Comparison of ENCODE assay signal across 1 fruit fly cellular context in genomic region chr2L:4118983-4119670, dm6.
TF ChIP-seq lines count a peak whose summit lies in the region.

No protein-coding gene starts in this region.

TF ChIP-seq in whole organism, embryonic, 481 proteins besides CTCF, POLR2A, EP300 and RAD21 (continued from another document and continues in another):
- TF ChIP-seq CG17829 (tag; optimal IDR thresholded peaks at IDR 0.05; lab: Kevin White, UChicago) (peak; percentile 87), CG9932 (GFP tag; IDR thresholded peaks at IDR 0.05; lab: Robert Waterston, UW) (no peak), yki (optimal IDR thresholded peaks at IDR 0.05; lab: Kevin White, UChicago) (no peak), CG6813 (GFP tag; optimal IDR thresholded peaks at IDR 0.05; lab: Kevin White, UChicago) (peak; percentile 71), Lhr (GFP tag; optimal IDR thresholded peaks at IDR 0.05; lab: Kevin White, UChicago) (peak; percentile 40), E2f2 (GFP tag; IDR thresholded peaks at IDR 0.05; lab: Robert Waterston, UW) (no peak; the same call in 1 of the 2 replicates), CG15514 (GFP tag; optimal IDR thresholded peaks at IDR 0.05; lab: Kevin White, UChicago) (peak; percentile 60), CG13894 (tag; optimal IDR thresholded peaks at IDR 0.05; lab: Kevin White, UChicago) (no peak), CG10147 (GFP tag; optimal IDR thresholded peaks at IDR 0.05; lab: Kevin White, UChicago) (peak; percentile 66), bbx (GFP tag; IDR thresholded peaks at IDR 0.05; lab: Robert Waterston, UW; ENCODE audit: partially characterized antibody) (no peak), CG1529 (GFP tag; optimal IDR thresholded peaks at IDR 0.05; lab: Kevin White, UChicago) (peak; percentile 71), CG17359 (tag; optimal IDR thresholded peaks at IDR 0.05; lab: Kevin White, UChicago) (peak; percentile 84), onecut (GFP tag; IDR thresholded peaks at IDR 0.05; lab: Robert Waterston, UW) (peak; percentile 82), Hr51 (GFP tag; optimal IDR thresholded peaks at IDR 0.05; lab: Kevin White, UChicago) (peak; percentile 59 to 77), CG15011 (GFP tag; optimal IDR thresholded peaks at IDR 0.05; lab: Kevin White, UChicago) (peak; percentile 69), sisA (GFP tag; IDR thresholded peaks at IDR 0.05; lab: Robert Waterston, UW) (peak; percentile 68), nau (GFP tag; optimal IDR thresholded peaks at IDR 0.05; lab: Kevin White, UChicago) (peak; percentile 71), Hmr (GFP tag; optimal IDR thresholded peaks at IDR 0.05; lab: Kevin White, UChicago) (peak; percentile 73), CG14667 (GFP tag; IDR thresholded peaks at IDR 0.05; lab: Robert Waterston, UW) (peak; percentile 77), CG1792 (GFP tag; optimal IDR thresholded peaks at IDR 0.05; lab: Kevin White, UChicago) (peak; percentile 73), BEAF-32 (GFP tag; optimal IDR thresholded peaks at IDR 0.05; lab: Kevin White, UChicago) (no peak), CG4730 (GFP tag; IDR thresholded peaks at IDR 0.05; lab: Robert Waterston, UW) (peak; percentile 71; the same call in 1 of the 2 replicates), ttk (GFP tag; IDR thresholded peaks at IDR 0.05; lab: Robert Waterston, UW) (peak; percentile 79), knrl (GFP tag; IDR thresholded peaks at IDR 0.05; lab: Robert Waterston, UW; ENCODE audit: partially characterized antibody) (no peak), br (optimal IDR thresholded peaks at IDR 0.05; lab: Kevin White, UChicago) (no peak), Opbp (GFP tag; IDR thresholded peaks at IDR 0.05; lab: Robert Waterston, UW; ENCODE audit: partially characterized antibody) (no peak), CG11398 (GFP tag; optimal IDR thresholded peaks at IDR 0.05; lab: Kevin White, UChicago) (peak; percentile 54), z (GFP tag; IDR thresholded peaks at IDR 0.05; lab: Robert Waterston, UW) (0 out of 3 replicates have a peak, but pooled peaks have one; percentile 24), jing (GFP tag; optimal IDR thresholded peaks at IDR 0.05; lab: Kevin White, UChicago) (peak; percentile 59), B-H1 (GFP tag; IDR thresholded peaks at IDR 0.05; lab: Robert Waterston, UW) (peak; percentile 65), HHEX (GFP tag; optimal IDR thresholded peaks at IDR 0.05; lab: Kevin White, UChicago) (peak; percentile 65), cwo (GFP tag; optimal IDR thresholded peaks at IDR 0.05; lab: Kevin White, UChicago) (peak; percentile 66), vnd (GFP tag; IDR thresholded peaks at IDR 0.05; lab: Robert Waterston, UW; ENCODE audit: partially characterized antibody) (no peak), Mad (GFP tag; optimal IDR thresholded peaks at IDR 0.05; lab: Kevin White, UChicago) (peak; percentile 49), Drgx (GFP tag; IDR thresholded peaks at IDR 0.05; lab: Robert Waterston, UW) (0 out of 2 replicates have a peak, but pooled peaks have one; percentile 35), CG3838 (GFP tag; optimal IDR thresholded peaks at IDR 0.05; lab: Kevin White, UChicago) (no peak), CG5180 (GFP tag; optimal IDR thresholded peaks at IDR 0.05; lab: Kevin White, UChicago) (peak; percentile 57), luna (GFP tag; optimal IDR thresholded peaks at IDR 0.05; lab: Kevin White, UChicago) (no peak), hth (optimal IDR thresholded peaks at IDR 0.05; lab: Kevin White, UChicago) (no peak), Chrac-16 (GFP tag; optimal IDR thresholded peaks at IDR 0.05; lab: Kevin White, UChicago) (peak; percentile 76), CG31365 (tag; optimal IDR thresholded peaks at IDR 0.05; lab: Kevin White, UChicago) (peak; percentile 57), Camta (GFP tag; optimal IDR thresholded peaks at IDR 0.05; lab: Kevin White, UChicago) (peak; percentile 62), Mrtf (GFP tag; IDR thresholded peaks at IDR 0.05; lab: Robert Waterston, UW) (peak; percentile 71), CG2116 (GFP tag; optimal IDR thresholded peaks at IDR 0.05; lab: Kevin White, UChicago) (peak; percentile 37), CG10543 (GFP tag; optimal IDR thresholded peaks at IDR 0.05; lab: Kevin White, UChicago) (peak; percentile 17), Sox100B (GFP tag; optimal IDR thresholded peaks at IDR 0.05; lab: Kevin White, UChicago) (peak; percentile 73), exex (tag; optimal IDR thresholded peaks at IDR 0.05; lab: Kevin White, UChicago) (peak; percentile 7), bcd (GFP tag; optimal IDR thresholded peaks at IDR 0.05; lab: Kevin White, UChicago) (peak; percentile 76), Usf (GFP tag; optimal IDR thresholded peaks at IDR 0.05; lab: Kevin White, UChicago) (peak; percentile 23), CG15479 (GFP tag; optimal IDR thresholded peaks at IDR 0.05; lab: Kevin White, UChicago) (no peak), CG2199 (GFP tag; IDR thresholded peaks at IDR 0.05; lab: Robert Waterston, UW) (peak; percentile 95), row (GFP tag; IDR thresholded peaks at IDR 0.05; lab: Robert Waterston, UW) (peak; percentile 88), CG12155 (GFP tag; optimal IDR thresholded peaks at IDR 0.05; lab: Kevin White, UChicago) (peak; percentile 65), Awh (GFP tag; IDR thresholded peaks at IDR 0.05; lab: Robert Waterston, UW) (peak; percentile 89), CG43689 (GFP tag; IDR thresholded peaks at IDR 0.05; lab: Robert Waterston, UW) (peak; percentile 43; the same call in 1 of the 2 replicates), CG10209 (GFP tag; optimal IDR thresholded peaks at IDR 0.05; lab: Kevin White, UChicago) (peak; percentile 66), HLH4C (GFP tag; IDR thresholded peaks at IDR 0.05; lab: Robert Waterston, UW; ENCODE audit: partially characterized antibody) (no peak), CG4617 (GFP tag; optimal IDR thresholded peaks at IDR 0.05; lab: Kevin White, UChicago; ENCODE audit: borderline replicate concordance) (peak; percentile 28), Max (GFP tag; optimal IDR thresholded peaks at IDR 0.05; lab: Kevin White, UChicago) (peak; percentile 76), lmd (GFP tag; IDR thresholded peaks at IDR 0.05; lab: Robert Waterston, UW) (peak; percentile 78), ato (GFP tag; IDR thresholded peaks at IDR 0.05; lab: Robert Waterston, UW; ENCODE audit: partially characterized antibody) (no peak), caup (GFP tag; optimal IDR thresholded peaks at IDR 0.05; lab: Kevin White, UChicago; ENCODE audit: severe bottlenecking) (peak; percentile 62), cato (GFP tag; optimal IDR thresholded peaks at IDR 0.05; lab: Kevin White, UChicago; ENCODE audit: borderline replicate concordance) (peak; percentile 25), dmrt11E (tag; optimal IDR thresholded peaks at IDR 0.05; lab: Kevin White, UChicago) (peak; percentile 93), CG9817 (tag; optimal IDR thresholded peaks at IDR 0.05; lab: Kevin White, UChicago) (peak; percentile 58), MTF-1 (GFP tag; optimal IDR thresholded peaks at IDR 0.05; lab: Kevin White, UChicago; ENCODE audit: borderline replicate concordance) (peak; percentile 39), stc (GFP tag; IDR thresholded peaks at IDR 0.05; lab: Robert Waterston, UW) (peak; percentile 85), CG13624 (GFP tag; optimal IDR thresholded peaks at IDR 0.05; lab: Kevin White, UChicago) (peak; percentile 75), NK7.1 (GFP tag; optimal IDR thresholded peaks at IDR 0.05; lab: Kevin White, UChicago) (peak; percentile 42), gro (GFP tag; optimal IDR thresholded peaks at IDR 0.05; lab: Kevin White, UChicago) (peak; percentile 17), zen (tag; optimal IDR thresholded peaks at IDR 0.05; lab: Kevin White, UChicago) (peak; percentile 86), emc (GFP tag; optimal IDR thresholded peaks at IDR 0.05; lab: Kevin White, UChicago) (no peak), sens (GFP tag; lab: Kevin White, UChicago) (peak; percentile 97), CG14860 (GFP tag; IDR thresholded peaks at IDR 0.05; lab: Robert Waterston, UW; ENCODE audit: partially characterized antibody) (no peak), CG17912 (GFP tag; optimal IDR thresholded peaks at IDR 0.05; lab: Kevin White, UChicago) (no peak), da (GFP tag; optimal IDR thresholded peaks at IDR 0.05; lab: Kevin White, UChicago) (peak; percentile 27), CG2129 (GFP tag; IDR thresholded peaks at IDR 0.05; lab: Robert Waterston, UW; ENCODE audit: partially characterized antibody) (no peak), fd102C (GFP tag; optimal IDR thresholded peaks at IDR 0.05; lab: Kevin White, UChicago) (peak; percentile 6), CG11723 (GFP tag; optimal IDR thresholded peaks at IDR 0.05; lab: Kevin White, UChicago) (peak; percentile 64), croc (GFP tag; conservative IDR thresholded peaks at IDR 0.05; lab: Robert Waterston, UW) (peak; percentile 86), trh (GFP tag; optimal IDR thresholded peaks at IDR 0.05; lab: Kevin White, UChicago) (peak; percentile 47), Sox102F (GFP tag; optimal IDR thresholded peaks at IDR 0.05; lab: Kevin White, UChicago) (peak; percentile 81), salm (tag; optimal IDR thresholded peaks at IDR 0.05; lab: Kevin White, UChicago) (peak; percentile 64), bigmax (GFP tag; optimal IDR thresholded peaks at IDR 0.05; lab: Kevin White, UChicago) (no peak), CG10959 (GFP tag; IDR thresholded peaks at IDR 0.05; lab: Robert Waterston, UW) (peak; percentile 76), bab2 (GFP tag; optimal IDR thresholded peaks at IDR 0.05; lab: Kevin White, UChicago) (peak; percentile 75), MBD-R2 (GFP tag; IDR thresholded peaks at IDR 0.05; lab: Robert Waterston, UW) (no peak; the same call in 1 of the 2 replicates), ken (GFP tag; IDR thresholded peaks at IDR 0.05; lab: Robert Waterston, UW) (peak; percentile 80), fru (optimal IDR thresholded peaks at IDR 0.05; lab: Kevin White, UChicago) (no peak), sc (optimal IDR thresholded peaks at IDR 0.05; lab: Kevin White, UChicago) (no peak), sc (GFP tag; optimal IDR thresholded peaks at IDR 0.05; lab: Kevin White, UChicago) (peak; percentile 78), CG8944 (GFP tag; optimal IDR thresholded peaks at IDR 0.05; lab: Kevin White, UChicago) (peak; percentile 79), CG11504 (tag; optimal IDR thresholded peaks at IDR 0.05; lab: Kevin White, UChicago) (peak; percentile 84), CG10366 (GFP tag; IDR thresholded peaks at IDR 0.05; lab: Robert Waterston, UW) (peak; percentile 66), Meics (GFP tag; optimal IDR thresholded peaks at IDR 0.05; lab: Kevin White, UChicago) (peak; percentile 77), CG8388 (GFP tag; optimal IDR thresholded peaks at IDR 0.05; lab: Kevin White, UChicago) (peak; percentile 83), pho (GFP tag; optimal IDR thresholded peaks at IDR 0.05; lab: Kevin White, UChicago) (peak; percentile 58), CG11456 (GFP tag; IDR thresholded peaks at IDR 0.05; lab: Robert Waterston, UW) (peak; percentile 71; the same call in 2 of the 3 replicates), corto (GFP tag; optimal IDR thresholded peaks at IDR 0.05; lab: Kevin White, UChicago) (no peak), CG1832 (GFP tag; optimal IDR thresholded peaks at IDR 0.05; lab: Kevin White, UChicago) (no peak), sna (GFP tag; IDR thresholded peaks at IDR 0.05; lab: Robert Waterston, UW; ENCODE audit: partially characterized antibody) (no peak), PHDP (tag; optimal IDR thresholded peaks at IDR 0.05; lab: Kevin White, UChicago) (peak; percentile 84), CrebB (tag; optimal IDR thresholded peaks at IDR 0.05; lab: Kevin White, UChicago) (peak; percentile 64), CG11085 (GFP tag; IDR thresholded peaks at IDR 0.05; lab: Robert Waterston, UW) (0 out of 2 replicates have a peak, but pooled peaks have one; percentile 50), Xbp1 (GFP tag; optimal IDR thresholded peaks at IDR 0.05; lab: Kevin White, UChicago) (peak; percentile 69), CG15269 (tag; optimal IDR thresholded peaks at IDR 0.05; lab: Kevin White, UChicago) (peak; percentile 78), Oli (tag; optimal IDR thresholded peaks at IDR 0.05; lab: Kevin White, UChicago) (peak; percentile 75), CG6765 (GFP tag; optimal IDR thresholded peaks at IDR 0.05; lab: Kevin White, UChicago) (peak; percentile 26), CG11247 (GFP tag; IDR thresholded peaks at IDR 0.05; lab: Robert Waterston, UW) (peak; percentile 56), CG5953 (GFP tag; IDR thresholded peaks at IDR 0.05; lab: Robert Waterston, UW) (peak; percentile 69), sima (GFP tag; optimal IDR thresholded peaks at IDR 0.05; lab: Kevin White, UChicago) (no peak), oc (tag; optimal IDR thresholded peaks at IDR 0.05; lab: Kevin White, UChicago) (peak; percentile 19), Spps (tag; optimal IDR thresholded peaks at IDR 0.05; lab: Kevin White, UChicago) (peak; percentile 76), CG9437 (GFP tag; optimal IDR thresholded peaks at IDR 0.05; lab: Kevin White, UChicago) (peak; percentile 51), CG8290 (GFP tag; optimal IDR thresholded peaks at IDR 0.05; lab: Kevin White, UChicago) (peak; percentile 43), CG8290 (tag; optimal IDR thresholded peaks at IDR 0.05; lab: Kevin White, UChicago) (peak; percentile 5 to 21), shn (GFP tag; optimal IDR thresholded peaks at IDR 0.05; lab: Kevin White, UChicago) (peak; percentile 15), ssp (GFP tag; IDR thresholded peaks at IDR 0.05; lab: Robert Waterston, UW) (peak; percentile 55), CG2120 (GFP tag; optimal IDR thresholded peaks at IDR 0.05; lab: Kevin White, UChicago) (peak; percentile 72), gem (tag; optimal IDR thresholded peaks at IDR 0.05; lab: Kevin White, UChicago) (peak; percentile 91), danr (GFP tag; IDR thresholded peaks at IDR 0.05; lab: Robert Waterston, UW) (0 out of 2 replicates have a peak, but pooled peaks have one; percentile 17), Six4 (GFP tag; optimal IDR thresholded peaks at IDR 0.05; lab: Kevin White, UChicago) (peak; percentile 69), CG13775 (GFP tag; optimal IDR thresholded peaks at IDR 0.05; lab: Kevin White, UChicago) (peak; percentile 76), CG6689 (GFP tag; IDR thresholded peaks at IDR 0.05; lab: Robert Waterston, UW) (peak; percentile 80), CG3847 (GFP tag; IDR thresholded peaks at IDR 0.05; lab: Robert Waterston, UW) (peak; percentile 55; the same call in 1 of the 2 replicates), CG5245 (GFP tag; optimal IDR thresholded peaks at IDR 0.05; lab: Kevin White, UChicago) (peak; percentile 70), tgo (GFP tag; IDR thresholded peaks at IDR 0.05; lab: Robert Waterston, UW) (peak; percentile 70), Atf-2 (GFP tag; optimal IDR thresholded peaks at IDR 0.05; lab: Kevin White, UChicago) (peak; percentile 81), slou (GFP tag; optimal IDR thresholded peaks at IDR 0.05; lab: Kevin White, UChicago) (peak; percentile 80)
